Worm (Caenorhabditis elegans) whole organism, L4 larva: ENCODE data around the gene C29A12.6.

Source experiments
- D1046.2 ChIP-seq: fragments of 200-800 bp; sonication (Bioruptor generic); IDR thresholded peaks from 2 replicates; pipeline ENCODE4 v1.3.6; 2022; ENCODE audit warnings: missing genetic modification characterization, missing compliant biosample characterization
- F26F4.8 ChIP-seq: fragments of 200-800 bp; sonication (Bioruptor generic); conservative IDR thresholded peaks from 2 replicates; pipeline ENCODE4 v1.3.6; 2022; ENCODE audit warnings: missing genetic modification characterization, missing compliant biosample characterization
- F37D6.2 ChIP-seq: sonication (generic microtip); optimal IDR thresholded peaks from 2 replicates; lab custom pipeline; 2016; ENCODE audit warnings: mild to moderate bottlenecking, missing genetic modification characterization, missing compliant biosample characterization
- R02D3.7 ChIP-seq: fragments of 150-350 bp; sonication (generic microtip); optimal IDR thresholded peaks from 3 replicates; lab custom pipeline; 2014; ENCODE audit warnings: missing biosample characterization, missing genetic modification characterization
- T20F7.1 ChIP-seq: fragments of 200-800 bp; sonication (Bioruptor generic); optimal IDR thresholded peaks from 2 replicates; lab custom pipeline; 2018; ENCODE audit warnings: mild to moderate bottlenecking, missing genetic modification characterization, missing compliant biosample characterization
- Y48G9A.11 ChIP-seq: fragments of 200-800 bp; sonication (Bioruptor generic); IDR thresholded peaks from 2 replicates; pipeline ENCODE4 v1.3.6; 2022; ENCODE audit warnings: missing genetic modification reagents, missing genetic modification characterization, missing compliant biosample characterization
- Y75B8A.6 ChIP-seq: fragments of 200-800 bp; sonication (Bioruptor generic); IDR thresholded peaks from 2 replicates; pipeline ENCODE4 v1.3.6; 2022; ENCODE audit warnings: missing genetic modification reagents, missing genetic modification characterization, missing compliant biosample characterization
- aly-2 ChIP-seq: sonication (generic microtip); optimal IDR thresholded peaks from 2 replicates; lab custom pipeline; 2018; ENCODE audit warnings: missing biosample characterization, missing genetic modification characterization
- arid-1 ChIP-seq: fragments of 200-800 bp; sonication (Bioruptor generic); conservative IDR thresholded peaks from 2 replicates; pipeline ENCODE4 v1.3.6; 2022; ENCODE audit warnings: missing genetic modification reagents, missing genetic modification characterization, missing compliant biosample characterization
- attf-4 ChIP-seq: sonication (generic microtip); optimal IDR thresholded peaks from 3 replicates; lab custom pipeline; 2017; ENCODE audit warnings: missing biosample characterization, missing genetic modification characterization
- ceh-32 ChIP-seq: sonication (generic microtip); optimal IDR thresholded peaks from 2 replicates; lab custom pipeline; 2016; ENCODE audit warnings: mild to moderate bottlenecking, missing genetic modification characterization, missing compliant biosample characterization; ENCODE audit not compliant: poor library complexity
- ceh-62 ChIP-seq: sonication (generic microtip); optimal IDR thresholded peaks from 2 replicates; lab custom pipeline; 2017; ENCODE audit warnings: missing biosample characterization, missing genetic modification characterization
- cey-2 ChIP-seq: sonication (generic microtip); optimal IDR thresholded peaks from 3 replicates; lab custom pipeline; 2017; ENCODE audit warnings: missing genetic modification characterization, mild to moderate bottlenecking, missing compliant biosample characterization, antibody characterized with exemption, borderline replicate concordance; ENCODE audit not compliant: insufficient read depth
- ctbp-1 ChIP-seq: fragments of 200-800 bp; sonication (Bioruptor generic); IDR thresholded peaks from 2 replicates; pipeline ENCODE4 v1.3.6; 2022; ENCODE audit warnings: missing genetic modification reagents, missing genetic modification characterization, missing compliant biosample characterization
- daf-12 ChIP-seq: fragments of 150-350 bp; optimal IDR thresholded peaks from 2 replicates; lab custom pipeline; 2014; ENCODE audit warnings: missing biosample characterization, missing genetic modification reagents, missing genetic modification characterization
- daf-16 ChIP-seq, 3 experiments: sonication (generic microtip); optimal IDR thresholded peaks; 2 replicates each; lab custom pipeline; 2016 to 2017; ENCODE audit warnings: missing genetic modification characterization in 3 of 3, missing genetic modification reagents in 3 of 3, mild to moderate bottlenecking in 2 of 3, missing compliant biosample characterization in 2 of 3, missing biosample characterization in 1 of 3, moderate library complexity in 1 of 3
- daf-19 ChIP-seq: fragments of 200-800 bp; sonication (Bioruptor generic); conservative IDR thresholded peaks from 2 replicates; pipeline ENCODE4 v1.3.6; 2022; ENCODE audit warnings: missing genetic modification characterization, missing compliant biosample characterization
- dmd-6 ChIP-seq: fragments of 200-800 bp; sonication (Bioruptor generic); IDR thresholded peaks from 2 replicates; pipeline ENCODE4 v1.3.6; 2022; ENCODE audit warnings: missing genetic modification reagents, missing genetic modification characterization, missing compliant biosample characterization
- dmd-8 ChIP-seq: fragments of 200-800 bp; sonication (Bioruptor generic); IDR thresholded peaks from 2 replicates; pipeline ENCODE4 v1.3.6; 2022; ENCODE audit warnings: missing genetic modification characterization, missing compliant biosample characterization
- dve-1 ChIP-seq: sonication (generic microtip); optimal IDR thresholded peaks from 2 replicates; lab custom pipeline; 2017; ENCODE audit warnings: antibody characterized with exemption, mild to moderate bottlenecking, missing genetic modification characterization, missing compliant biosample characterization; ENCODE audit not compliant: insufficient read depth
- egl-27 ChIP-seq: sonication (generic microtip); optimal IDR thresholded peaks from 3 replicates; lab custom pipeline; 2017; ENCODE audit warnings: missing biosample characterization, missing genetic modification reagents, missing genetic modification characterization
- fos-1 ChIP-seq: fragments of 150-350 bp; optimal IDR thresholded peaks from 2 replicates; lab custom pipeline; 2014; ENCODE audit warnings: missing biosample characterization, missing genetic modification characterization
- hlh-11 ChIP-seq: fragments of 200-800 bp; sonication (Bioruptor generic); optimal IDR thresholded peaks from 2 replicates; lab custom pipeline; 2018; ENCODE audit warnings: mild to moderate bottlenecking, missing genetic modification characterization, missing compliant biosample characterization
- hlh-30 ChIP-seq: sonication (generic microtip); optimal IDR thresholded peaks from 2 replicates; lab custom pipeline; 2017; ENCODE audit warnings: antibody characterized with exemption, mild to moderate bottlenecking, missing genetic modification characterization, missing compliant biosample characterization; ENCODE audit not compliant: insufficient read depth
- hmg-1.1 ChIP-seq: fragments of 200-800 bp; sonication (Bioruptor generic); IDR thresholded peaks from 2 replicates; pipeline ENCODE4 v1.3.6; 2022; ENCODE audit warnings: missing genetic modification reagents, missing genetic modification characterization, missing compliant biosample characterization
- lim-7 ChIP-seq: fragments of 200-800 bp; sonication (Bioruptor generic); IDR thresholded peaks from 2 replicates; pipeline ENCODE4 v1.3.6; 2022; ENCODE audit warnings: missing genetic modification characterization, missing compliant biosample characterization
- lin-39 ChIP-seq: fragments of 150-350 bp; optimal IDR thresholded peaks from 2 replicates; lab custom pipeline; 2014; ENCODE audit warnings: missing biosample characterization, missing genetic modification reagents, missing genetic modification characterization
- lsy-2 ChIP-seq, 2 experiments: fragments of 150-350 bp in 1 of 2; sonication (generic microtip) in 1 of 2; optimal IDR thresholded peaks; 2 replicates each; lab custom pipeline; 2014 to 2017; ENCODE audit warnings: missing biosample characterization in 2 of 2, missing genetic modification characterization in 2 of 2
- mdl-1 ChIP-seq, 2 experiments: fragments of 150-350 bp in 1 of 2; sonication (generic microtip) in 1 of 2; optimal IDR thresholded peaks; 2 replicates each; lab custom pipeline; 2014 to 2017; ENCODE audit warnings: missing biosample characterization in 2 of 2, missing genetic modification characterization in 2 of 2
- nhr-10 ChIP-seq: fragments of 150-350 bp; optimal IDR thresholded peaks from 2 replicates; lab custom pipeline; 2014; ENCODE audit warnings: missing biosample characterization, missing genetic modification characterization
- nhr-102 ChIP-seq: sonication (generic microtip); optimal IDR thresholded peaks from 2 replicates; lab custom pipeline; 2016; ENCODE audit warnings: mild to moderate bottlenecking, missing genetic modification characterization, moderate library complexity, missing compliant biosample characterization
- nhr-11 ChIP-seq: fragments of 150-350 bp; optimal IDR thresholded peaks from 2 replicates; lab custom pipeline; 2014; ENCODE audit warnings: missing biosample characterization, missing genetic modification characterization
- nhr-237 ChIP-seq: sonication (generic microtip); optimal IDR thresholded peaks from 2 replicates; lab custom pipeline; 2017; ENCODE audit warnings: missing biosample characterization, missing genetic modification characterization
- nhr-25 ChIP-seq: sonication (generic microtip); optimal IDR thresholded peaks from 2 replicates; lab custom pipeline; 2017; ENCODE audit warnings: missing genetic modification characterization, mild to moderate bottlenecking, missing compliant biosample characterization, antibody characterized with exemption, moderate library complexity, borderline replicate concordance; ENCODE audit not compliant: insufficient read depth
- nhr-41 ChIP-seq: fragments of 200-800 bp; sonication (Bioruptor generic); IDR thresholded peaks from 2 replicates; pipeline ENCODE4 v1.3.6; 2022; ENCODE audit warnings: missing genetic modification reagents, missing genetic modification characterization, missing compliant biosample characterization
- nhr-42 ChIP-seq: fragments of 200-800 bp; sonication (Bioruptor generic); IDR thresholded peaks from 2 replicates; pipeline ENCODE4 v1.3.6; 2022; ENCODE audit warnings: missing genetic modification characterization, missing compliant biosample characterization
- nhr-6 ChIP-seq: fragments of 150-350 bp; optimal IDR thresholded peaks from 2 replicates; lab custom pipeline; 2014; ENCODE audit warnings: missing biosample characterization, missing genetic modification characterization
- skn-1 ChIP-seq: fragments of 150-350 bp; optimal IDR thresholded peaks from 2 replicates; lab custom pipeline; 2014; ENCODE audit warnings: missing biosample characterization, missing genetic modification characterization
- snpc-1.2 ChIP-seq: fragments of 200-800 bp; sonication (Bioruptor generic); IDR thresholded peaks from 2 replicates; pipeline ENCODE4 v1.3.6; 2022; ENCODE audit warnings: missing genetic modification reagents, missing genetic modification characterization, missing compliant biosample characterization
- unc-130 ChIP-seq: sonication (generic microtip); optimal IDR thresholded peaks from 2 replicates; lab custom pipeline; 2016; ENCODE audit warnings: missing genetic modification reagents, missing genetic modification characterization, missing compliant biosample characterization
- unc-62 ChIP-seq, 3 experiments: fragments of 150-350 bp in 1 of 3; sonication (generic microtip); optimal IDR thresholded peaks in 2 of 3; peaks in 1 of 3; 1 replicate in 1 of 3; 2 replicates in 2 of 3; lab custom pipeline; 2014 to 2017; ENCODE audit warnings: missing biosample characterization in 3 of 3, missing genetic modification characterization in 3 of 3, missing genetic modification reagents in 3 of 3, missing genotype in 1 of 3
- zfp-2 ChIP-seq: sonication (generic microtip); optimal IDR thresholded peaks from 2 replicates; lab custom pipeline; 2016; ENCODE audit warnings: mild to moderate bottlenecking, missing genetic modification characterization, missing compliant biosample characterization
- zfp-3 ChIP-seq: fragments of 200-800 bp; sonication (Bioruptor generic); conservative IDR thresholded peaks from 2 replicates; pipeline ENCODE4 v1.3.6; 2022; ENCODE audit warnings: missing genetic modification reagents, missing genetic modification characterization, missing compliant biosample characterization
- zip-2 ChIP-seq: fragments of 150-350 bp; optimal IDR thresholded peaks from 2 replicates; lab custom pipeline; 2014; ENCODE audit warnings: missing biosample characterization, missing genetic modification characterization

Gene C29A12.6

ce11 chrV:10859775-10860174 lies 12.8 kb downstream of the C29A12.6 start (continued):
- no peak for TF ChIP-seq nhr-102 (tag; lab: Kevin White, UChicago)
- no peak for TF ChIP-seq attf-4 (tag; lab: Kevin White, UChicago)
- no peak for TF ChIP-seq D1046.2
- no peak for TF ChIP-seq hmg-1.1 (GFP tag; lab: Robert Waterston, UW)
- no peak for TF ChIP-seq F37D6.2 (tag; lab: Kevin White, UChicago)
- TF ChIP-seq egl-27 (tag; lab: Kevin White, UChicago), result no peak
- TF ChIP-seq nhr-41 (GFP tag; lab: Robert Waterston, UW), result no peak
- no peak for TF ChIP-seq Y75B8A.6 (GFP tag; lab: Robert Waterston, UW)
- no peak for TF ChIP-seq nhr-6
- no peak for TF ChIP-seq nhr-11 (tag; lab: Kevin White, UChicago)
- TF ChIP-seq mdl-1 (tag; optimal IDR thresholded peaks at IDR 0.05; lab: Kevin White, UChicago), result peak in 1 of 2 experiments; percentile 43
- no peak for TF ChIP-seq lim-7 (GFP tag; lab: Robert Waterston, UW)
- TF ChIP-seq daf-19 (GFP tag; lab: Robert Waterston, UW), result no peak
- TF ChIP-seq nhr-42 (GFP tag; lab: Robert Waterston, UW), result no peak
- TF ChIP-seq snpc-1.2 (GFP tag; lab: Robert Waterston, UW), result no peak
- no peak for TF ChIP-seq dmd-8 (GFP tag; lab: Robert Waterston, UW)
- no peak for TF ChIP-seq fos-1 (tag; lab: Kevin White, UChicago)
- TF ChIP-seq ctbp-1 (GFP tag; lab: Robert Waterston, UW), result no peak
- peak; percentile 55 for TF ChIP-seq dve-1 (tag; lab: Kevin White, UChicago)
- no peak for TF ChIP-seq arid-1 (GFP tag; lab: Robert Waterston, UW)
- TF ChIP-seq, all 104 proteins: peak for 18

- TF ChIP-seq hlh-30 (tag; lab: Kevin White, UChicago), result no peak
- TF ChIP-seq unc-62 (GFP tag; optimal IDR thresholded peaks at IDR 0.05 in 1 of 2; lab: Kevin White, UChicago), result peak in 1 of 2 experiments; percentile 98
- TF ChIP-seq unc-62 (tag; optimal IDR thresholded peaks at IDR 0.05; lab: Kevin White, UChicago), result no peak
- TF ChIP-seq nhr-25 (tag; lab: Kevin White, UChicago), result no peak
- TF ChIP-seq hlh-11 (tag; lab: Kevin White, UChicago), result no peak
- no peak for TF ChIP-seq mdl-1 (tag; optimal IDR thresholded peaks at IDR 0.05; lab: Kevin White, UChicago)
- TF ChIP-seq, all 104 proteins: peak for 1
Measured at ce11 chrV:10860526-10861037, 13.6 kb downstream of the C29A12.6 start.

DNA sequence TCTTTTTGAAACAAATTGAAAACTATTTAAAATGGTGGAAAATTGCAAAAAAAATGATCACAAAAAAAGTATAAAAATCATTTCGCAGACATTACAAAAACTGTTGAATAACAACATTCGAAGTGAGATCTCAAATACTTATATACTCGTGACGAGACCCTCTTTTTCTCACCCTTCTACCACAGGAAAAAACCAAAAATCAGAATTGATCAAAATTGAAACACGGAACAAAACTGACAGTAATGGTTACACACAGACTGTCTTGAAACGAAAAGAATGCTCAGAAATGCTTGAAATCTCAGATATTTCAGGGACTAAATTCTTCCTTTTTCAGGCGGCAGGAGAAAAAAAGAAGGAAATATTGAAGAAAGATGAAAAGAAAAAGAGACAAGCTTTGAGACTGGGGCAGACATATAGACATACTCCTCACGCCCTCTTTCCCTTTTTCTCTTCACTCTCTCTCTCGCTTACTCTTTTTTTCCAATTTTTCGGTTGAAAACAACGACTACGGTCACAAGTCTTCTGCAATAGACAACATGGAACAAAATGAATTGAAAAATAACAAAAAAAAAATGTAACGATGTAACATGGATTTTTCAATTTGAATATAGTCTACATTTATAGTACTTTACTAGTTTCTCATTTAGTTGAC lies 14.7 kb downstream of the C29A12.6 start:
- TF ChIP-seq zfp-3 (GFP tag; lab: Robert Waterston, UW), result no peak
- no peak for TF ChIP-seq daf-16 (GFP tag; optimal IDR thresholded peaks at IDR 0.05; lab: Kevin White, UChicago)
- peak; percentile 24 for TF ChIP-seq daf-16 (tag; optimal IDR thresholded peaks at IDR 0.05; lab: Kevin White, UChicago)
- TF ChIP-seq lin-39, result no peak
- TF ChIP-seq lsy-2 (tag; optimal IDR thresholded peaks at IDR 0.05; lab: Kevin White, UChicago), result peak in 1 of 2 experiments; percentile 45
- TF ChIP-seq unc-62 (GFP tag; optimal IDR thresholded peaks at IDR 0.05 in 1 of 2; lab: Kevin White, UChicago), result peak in 1 of 2 experiments; percentile 87
- TF ChIP-seq unc-62 (tag; optimal IDR thresholded peaks at IDR 0.05; lab: Kevin White, UChicago), result no peak
- TF ChIP-seq nhr-237 (tag; lab: Kevin White, UChicago), result no peak
- no peak for TF ChIP-seq cey-2 (tag; lab: Kevin White, UChicago)
- no peak for TF ChIP-seq hmg-1.1 (GFP tag; lab: Robert Waterston, UW)
- TF ChIP-seq zip-2, result no peak
- no peak for TF ChIP-seq nhr-10 (tag; lab: Kevin White, UChicago)
- no peak for TF ChIP-seq ceh-32 (tag; lab: Kevin White, UChicago)
- no peak for TF ChIP-seq dmd-8 (GFP tag; lab: Robert Waterston, UW)
- TF ChIP-seq daf-12 (tag; lab: Kevin White, UChicago), result no peak
- TF ChIP-seq nhr-11 (tag; lab: Kevin White, UChicago), result peak; percentile 15
- TF ChIP-seq R02D3.7, result no peak
- TF ChIP-seq zfp-2, result no peak
- TF ChIP-seq dmd-6, result peak; percentile 20
- no peak for TF ChIP-seq skn-1
- no peak for TF ChIP-seq F26F4.8 (GFP tag; lab: Robert Waterston, UW)
- TF ChIP-seq Y48G9A.11 (GFP tag; lab: Robert Waterston, UW), result no peak
- no peak for TF ChIP-seq ctbp-1 (GFP tag; lab: Robert Waterston, UW)
- no peak for TF ChIP-seq T20F7.1
- TF ChIP-seq unc-130 (GFP tag; lab: Kevin White, UChicago), result no peak
- TF ChIP-seq attf-4 (tag; lab: Kevin White, UChicago), result no peak
- TF ChIP-seq aly-2 (tag; lab: Kevin White, UChicago), result no peak
- no peak for TF ChIP-seq ceh-62
